Worm (Caenorhabditis elegans): ENCODE results near the gene fbxa-214.
A peak's percentile ranks its signal among the peaks of the same experiment; 100 is the strongest.

Gene fbxa-214

DNA sequence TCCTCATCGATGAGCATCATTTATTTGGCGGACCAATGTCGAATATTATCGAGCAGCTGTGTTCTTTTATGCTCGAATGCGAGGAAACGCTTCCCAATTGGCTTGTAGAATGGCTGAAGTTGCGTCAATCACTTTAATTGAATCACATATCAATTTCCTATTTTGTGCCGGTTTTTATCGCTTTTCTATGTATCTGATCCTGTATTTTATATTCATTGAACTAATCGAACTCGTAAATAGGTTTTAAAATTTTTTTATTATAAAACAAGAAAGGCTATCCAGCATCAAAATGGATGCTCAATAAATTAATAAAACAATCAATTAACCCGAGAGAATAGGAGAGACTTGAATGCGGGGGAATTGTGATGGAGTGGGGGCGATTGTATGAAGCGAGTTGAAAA is 28.9 kb upstream of the fbxa-214 start:
- TF ChIP-seq ztf-23 (GFP tag; IDR thresholded peaks at IDR 0.05), result no peak
- TF ChIP-seq med-1 (GFP tag; optimal IDR thresholded peaks at IDR 0.05; ENCODE audit: insufficient read depth), result peak; percentile 4
- no peak for TF ChIP-seq T22C8.4 (GFP tag; IDR thresholded peaks at IDR 0.05)
- 0 out of 2 replicates have a peak, but pooled peaks have one; percentile 27 for TF ChIP-seq flt-1 (GFP tag; IDR thresholded peaks at IDR 0.05)

- TF ChIP-seq T22C8.4 (GFP tag; IDR thresholded peaks at IDR 0.05), result no peak
Observed at ce11 chrV:6096559-6097155, 26.8 kb upstream of the fbxa-214 start, which contains the start of gene smut-1. smut-1 (plus strand) TSS chrV:6097105.

- TF ChIP-seq T22C8.4 (GFP tag; IDR thresholded peaks at IDR 0.05), result no peak
- no peak for TF ChIP-seq ref-1 (GFP tag; conservative IDR thresholded peaks at IDR 0.05)
- TF ChIP-seq cog-1 (tag; optimal IDR thresholded peaks at IDR 0.05), result no peak
- TF ChIP-seq tab-1 (GFP tag; IDR thresholded peaks at IDR 0.05), result no peak
- TF ChIP-seq flt-1 (GFP tag; IDR thresholded peaks at IDR 0.05), result no peak
- no peak for TF ChIP-seq klf-2 (GFP tag; conservative IDR thresholded peaks at IDR 0.05)
- TF ChIP-seq ztf-29 (GFP tag; IDR thresholded peaks at IDR 0.05), result no peak
- TF ChIP-seq ztf-23 (GFP tag; IDR thresholded peaks at IDR 0.05), result no peak
- TF ChIP-seq med-1 (GFP tag; optimal IDR thresholded peaks at IDR 0.05; ENCODE audit: insufficient read depth), result no peak
Observed at ce11 chrV:6095829-6096228, 26.0 kb upstream of the fbxa-214 start, which contains the start of gene Y38A10A.7. Y38A10A.7 (plus strand) TSS chrV:6096197.

ce11 chrV:6088977-6089376 is 19.1 kb upstream of the fbxa-214 start:
- peak; percentile 23; the same call in 1 of the 2 replicates for TF ChIP-seq flt-1 (GFP tag; IDR thresholded peaks at IDR 0.05)

- TF ChIP-seq flt-1 (GFP tag; IDR thresholded peaks at IDR 0.05), result 0 out of 2 replicates have a peak, but pooled peaks have one; percentile 9
Observed at ce11 chrV:6072190-6072589, 2.3 kb upstream of the fbxa-214 start.

ce11 chrV:6067112-6067511 is 2.8 kb downstream of the fbxa-214 start, which contains the start of gene srh-10:
srh-10 (minus strand) TSS chrV:6067140.
- TF ChIP-seq cog-1 (tag; optimal IDR thresholded peaks at IDR 0.05) (no peak), ref-1 (GFP tag; conservative IDR thresholded peaks at IDR 0.05) (no peak), med-1 (GFP tag; optimal IDR thresholded peaks at IDR 0.05; ENCODE audit: insufficient read depth) (no peak), tab-1 (GFP tag; IDR thresholded peaks at IDR 0.05) (no peak), ztf-23 (GFP tag; IDR thresholded peaks at IDR 0.05) (no peak), flt-1 (GFP tag; IDR thresholded peaks at IDR 0.05) (no peak), T22C8.4 (GFP tag; IDR thresholded peaks at IDR 0.05) (no peak)

- TF ChIP-seq T22C8.4 (GFP tag; IDR thresholded peaks at IDR 0.05) (no peak), klf-2 (GFP tag; conservative IDR thresholded peaks at IDR 0.05) (no peak), ztf-23 (GFP tag; IDR thresholded peaks at IDR 0.05) (no peak), ztf-29 (GFP tag; IDR thresholded peaks at IDR 0.05) (no peak), flt-1 (GFP tag; IDR thresholded peaks at IDR 0.05) (no peak), ref-1 (GFP tag; conservative IDR thresholded peaks at IDR 0.05) (no peak), med-1 (GFP tag; optimal IDR thresholded peaks at IDR 0.05; ENCODE audit: insufficient read depth) (no peak), cog-1 (tag; optimal IDR thresholded peaks at IDR 0.05) (no peak), tab-1 (GFP tag; IDR thresholded peaks at IDR 0.05) (no peak)
Observed at ce11 chrV:6063330-6063729, 6.5 kb downstream of the fbxa-214 start, which contains the start of gene Y38A10A.2. Y38A10A.2 (minus strand) TSS chrV:6063430.

DNA sequence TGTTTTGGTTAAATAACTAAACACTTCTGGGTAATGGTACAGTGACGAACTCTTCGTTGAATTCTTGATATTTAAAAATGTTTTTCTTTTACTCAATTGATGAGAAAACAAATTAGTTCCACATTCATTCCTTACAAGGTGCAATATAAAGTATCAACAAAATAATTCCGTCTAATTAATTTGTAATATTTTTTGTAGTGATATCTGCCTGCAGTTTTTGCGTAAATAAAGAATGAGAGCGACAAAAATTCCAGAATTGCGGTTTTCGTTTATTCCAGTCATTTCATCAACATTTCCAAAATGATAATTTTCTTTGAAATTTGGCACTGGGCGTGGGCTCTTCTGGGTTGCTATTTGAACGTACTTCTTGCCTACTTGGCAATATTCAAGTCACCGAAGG is 14.6 kb downstream of the fbxa-214 start, which contains the start of gene srd-20:
Gene srd-20 (plus strand): TSS at position 301 of the 400 bp plus-strand sequence.
- no peak for TF ChIP-seq med-1 (GFP tag; optimal IDR thresholded peaks at IDR 0.05; ENCODE audit: insufficient read depth)
- TF ChIP-seq cog-1 (tag; optimal IDR thresholded peaks at IDR 0.05), result no peak
- no peak for TF ChIP-seq ref-1 (GFP tag; conservative IDR thresholded peaks at IDR 0.05)
- TF ChIP-seq tab-1 (GFP tag; IDR thresholded peaks at IDR 0.05), result no peak
- no peak for TF ChIP-seq T22C8.4 (GFP tag; IDR thresholded peaks at IDR 0.05)
- TF ChIP-seq flt-1 (GFP tag; IDR thresholded peaks at IDR 0.05), result no peak
- TF ChIP-seq ztf-29 (GFP tag; IDR thresholded peaks at IDR 0.05), result no peak
- no peak for TF ChIP-seq ztf-23 (GFP tag; IDR thresholded peaks at IDR 0.05)
- TF ChIP-seq klf-2 (GFP tag; conservative IDR thresholded peaks at IDR 0.05), result no peak

DNA sequence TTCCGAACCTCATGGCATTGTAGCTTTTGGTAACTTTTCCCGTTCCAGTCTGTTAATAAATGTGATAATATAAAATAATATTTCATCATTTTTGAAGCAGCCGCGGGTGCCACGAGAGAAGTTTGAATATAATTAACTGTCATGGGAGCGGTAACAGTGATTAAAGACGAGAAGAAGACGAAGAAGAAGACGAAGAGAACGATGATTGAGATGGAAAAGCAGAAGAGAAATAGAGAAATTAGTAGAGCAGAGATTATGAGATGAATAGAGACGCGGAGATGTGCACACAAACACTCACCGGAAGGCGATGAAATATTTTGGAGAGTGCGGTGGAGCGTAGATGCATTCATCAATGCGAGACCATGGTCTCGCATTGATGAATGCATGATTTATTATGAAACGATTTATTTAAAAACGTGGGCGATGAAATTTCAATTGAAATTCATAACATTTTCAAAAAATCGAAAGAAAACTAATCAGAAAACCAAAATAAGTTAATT is 16.6 kb downstream of the fbxa-214 start, which contains the start of gene seip-1:
Gene seip-1 (minus strand): TSS at position 51 of the 500 bp plus-strand sequence.
- TF ChIP-seq T22C8.4 (GFP tag; IDR thresholded peaks at IDR 0.05) (no peak), flt-1 (GFP tag; IDR thresholded peaks at IDR 0.05) (peak; percentile 69), med-1 (GFP tag; optimal IDR thresholded peaks at IDR 0.05; ENCODE audit: insufficient read depth) (no peak), ref-1 (GFP tag; conservative IDR thresholded peaks at IDR 0.05) (no peak), cog-1 (tag; optimal IDR thresholded peaks at IDR 0.05) (peak; percentile 73), ztf-23 (GFP tag; IDR thresholded peaks at IDR 0.05) (no peak)

- TF ChIP-seq cog-1 (tag; optimal IDR thresholded peaks at IDR 0.05), result no peak
- no peak for TF ChIP-seq ztf-23 (GFP tag; IDR thresholded peaks at IDR 0.05)
- TF ChIP-seq klf-2 (GFP tag; conservative IDR thresholded peaks at IDR 0.05), result no peak
- no peak for TF ChIP-seq tab-1 (GFP tag; IDR thresholded peaks at IDR 0.05)
- TF ChIP-seq T22C8.4 (GFP tag; IDR thresholded peaks at IDR 0.05), result no peak
- TF ChIP-seq ref-1 (GFP tag; conservative IDR thresholded peaks at IDR 0.05), result no peak
- TF ChIP-seq ztf-29 (GFP tag; IDR thresholded peaks at IDR 0.05), result no peak
- no peak for TF ChIP-seq med-1 (GFP tag; optimal IDR thresholded peaks at IDR 0.05; ENCODE audit: insufficient read depth)
Observed at ce11 chrV:6051159-6051558, 18.7 kb downstream of the fbxa-214 start, which contains the start of gene jamp-1. jamp-1 (minus strand) TSS chrV:6051259.
